Fruit fly (Drosophila melanogaster) whole organism, pupa: ENCODE measurements around the gene Nelf-E.

Experiments
- CG10348 ChIP-seq: fragments of 200-800 bp; sonication (Bioruptor generic); IDR thresholded peaks from 2 replicates; pipeline ENCODE4 v1.3.6; 2022; ENCODE audit warnings: missing biosample characterization, missing genetic modification characterization
- CG12605 ChIP-seq: fragments of 200-800 bp; sonication (Bioruptor generic); IDR thresholded peaks from 2 replicates; pipeline ENCODE4 v1.3.6; 2022; ENCODE audit warnings: missing biosample characterization, missing genetic modification characterization
- CG8159 ChIP-seq: fragments of 200-800 bp; sonication (Bioruptor generic); optimal IDR thresholded peaks from 3 replicates; lab custom pipeline; 2018; ENCODE audit warnings: missing biosample characterization, mild to moderate bottlenecking, missing genetic modification characterization, moderate library complexity
- D1 ChIP-seq: fragments of 200-800 bp; sonication (Bioruptor generic); optimal IDR thresholded peaks from 2 replicates; lab custom pipeline; 2018; ENCODE audit warnings: missing biosample characterization, mild to moderate bottlenecking, missing genetic modification characterization, moderate library complexity
- EcR ChIP-seq: fragments of 200-800 bp; sonication (Bioruptor generic); optimal IDR thresholded peaks from 3 replicates; lab custom pipeline; 2019; ENCODE audit warnings: missing biosample characterization, missing genetic modification characterization, mild to moderate bottlenecking, moderate library complexity, missing genetic modification reagents
- Ets98B ChIP-seq: fragments of 200-800 bp; sonication (Bioruptor generic); IDR thresholded peaks from 2 replicates; pipeline ENCODE4 v1.3.6; 2022; ENCODE audit warnings: missing biosample characterization, missing genetic modification characterization
- Pif1A ChIP-seq: fragments of 200-800 bp; sonication (Bioruptor generic); optimal IDR thresholded peaks from 3 replicates; lab custom pipeline; 2016; ENCODE audit warnings: missing biosample characterization, missing genetic modification characterization
- Pif1B ChIP-seq: fragments of 200-800 bp; sonication (Bioruptor generic); optimal IDR thresholded peaks from 3 replicates; lab custom pipeline; 2016; ENCODE audit warnings: missing biosample characterization, missing genetic modification characterization
- rn ChIP-seq: fragments of 200-800 bp; sonication (Bioruptor generic); IDR thresholded peaks from 2 replicates; pipeline ENCODE4 v1.3.6; 2022; ENCODE audit warnings: missing biosample characterization, missing genetic modification characterization

DNA sequence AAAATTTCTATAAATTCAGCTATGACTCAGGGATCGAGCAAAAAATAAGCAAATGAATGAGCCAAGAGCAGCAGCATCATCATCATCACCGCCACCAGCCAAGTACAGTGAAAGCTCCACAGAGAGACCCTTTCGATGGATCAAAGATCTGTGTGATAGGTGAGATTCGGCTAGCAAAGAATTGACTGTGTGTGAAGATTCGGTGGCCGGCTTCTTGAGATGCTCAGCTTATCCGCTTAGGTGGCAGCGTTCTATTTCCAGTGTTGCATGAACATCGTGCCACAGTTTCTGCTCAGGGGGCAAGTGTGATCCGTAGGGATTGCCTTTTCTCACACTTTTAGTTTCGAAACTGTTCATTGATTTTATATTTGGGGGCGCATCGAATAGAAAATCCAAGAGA lies 47.6 kb downstream of the Nelf-E start:
- TF ChIP-seq Pif1A (GFP tag; lab: Kevin White, UChicago), result no peak
- TF ChIP-seq EcR, result no peak
- TF ChIP-seq D1 (tag; lab: Kevin White, UChicago), result no peak
- no peak for TF ChIP-seq CG12605 (GFP tag; lab: Robert Waterston, UW)
- TF ChIP-seq Ets98B (GFP tag; lab: Robert Waterston, UW), result no peak
- TF ChIP-seq rn, result no peak
- no peak for TF ChIP-seq CG10348
- TF ChIP-seq Pif1B, result no peak
- no peak for TF ChIP-seq CG8159 (tag; lab: Kevin White, UChicago)
